Worm (Caenorhabditis elegans) whole organism, young adult: Measurements from ENCODE around the gene droe-4.

Experiments
- T26A5.8 ChIP-seq: sonication (generic microtip); optimal IDR thresholded peaks from 2 replicates; lab custom pipeline; 2016; ENCODE audit warnings: missing genetic modification characterization, missing compliant biosample characterization
- Y53F4B.3 ChIP-seq: fragments of 200-800 bp; sonication (Bioruptor generic); IDR thresholded peaks from 2 replicates; pipeline ENCODE4 v1.3.6; 2022; ENCODE audit warnings: missing genetic modification reagents, missing genetic modification characterization, missing compliant biosample characterization
- Y56A3A.18 ChIP-seq: fragments of 200-800 bp; sonication (Bioruptor generic); IDR thresholded peaks from 2 replicates; pipeline ENCODE4 v1.3.6; 2022; ENCODE audit warnings: missing genetic modification reagents, missing genetic modification characterization, missing compliant biosample characterization
- Y67H2A.10 ChIP-seq: fragments of 200-800 bp; sonication (Bioruptor generic); conservative IDR thresholded peaks from 2 replicates; pipeline ENCODE4 v1.3.6; 2022; ENCODE audit warnings: missing genetic modification reagents, missing genetic modification characterization, missing compliant biosample characterization
- nfya-2 ChIP-seq: fragments of 200-800 bp; sonication (Bioruptor generic); IDR thresholded peaks from 2 replicates; pipeline ENCODE4 v1.3.6; 2022; ENCODE audit warnings: missing genetic modification reagents, missing genetic modification characterization, missing compliant biosample characterization
- unc-62 ChIP-seq: fragments of 150-350 bp; optimal IDR thresholded peaks from 2 replicates; lab custom pipeline; 2014; ENCODE audit warnings: missing biosample characterization, missing genetic modification reagents, missing genetic modification characterization

DNA sequence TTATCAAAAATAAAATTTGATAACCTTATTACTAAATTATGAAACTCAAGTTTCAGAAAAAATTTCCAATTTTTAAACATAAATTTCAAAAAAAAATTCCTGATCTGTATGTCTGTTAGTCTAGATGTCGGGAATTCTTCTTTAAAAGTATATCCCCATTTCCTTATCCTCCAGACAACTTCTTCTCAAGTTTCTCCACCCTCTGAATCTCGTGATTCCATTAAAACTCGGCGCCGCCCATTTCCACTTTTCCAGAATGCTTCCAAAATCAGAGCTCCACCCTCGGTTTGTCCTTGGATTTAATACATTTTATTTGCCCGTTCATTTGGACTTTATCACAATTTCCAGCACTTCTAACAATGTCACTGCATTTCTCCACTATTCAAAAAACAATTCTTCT is 41.2 kb downstream of the droe-4 start, which contains the start of gene ins-10:
- TF ChIP-seq Y53F4B.3 (GFP tag; lab: Robert Waterston, UW): no peak
- TF ChIP-seq unc-62 (GFP tag; lab: Kevin White, UChicago): no peak
- no peak for TF ChIP-seq nfya-2
- no peak for TF ChIP-seq Y56A3A.18 (GFP tag; lab: Robert Waterston, UW)
- TF ChIP-seq T26A5.8 (tag; lab: Kevin White, UChicago): no peak
- TF ChIP-seq Y67H2A.10: no peak
